Fruit fly (Drosophila melanogaster): ENCODE measurements around the gene sturkopf.

Gene sturkopf

dm6 chr3L:1298509-1298908 is 14.7 kb downstream of the sturkopf start, which contains the start of gene scf:
TSS of gene scf (plus strand) at chr3L:1298672.
- TF ChIP-seq CG32532 (GFP tag; IDR thresholded peaks at IDR 0.05) (0 out of 2 replicates have a peak, but pooled peaks have one; percentile 52), danr (GFP tag; IDR thresholded peaks at IDR 0.05) (no peak), knrl (GFP tag; IDR thresholded peaks at IDR 0.05; ENCODE audit: partially characterized antibody) (no peak), CoRest (tag; optimal IDR thresholded peaks at IDR 0.05) (no peak), BtbVII (GFP tag; optimal IDR thresholded peaks at IDR 0.05) (no peak), Tbp (GFP tag; optimal IDR thresholded peaks at IDR 0.05) (no peak), H2.0 (GFP tag; IDR thresholded peaks at IDR 0.05) (no peak), Stat92E (GFP tag; optimal IDR thresholded peaks at IDR 0.05) (no peak), Med (GFP tag) (peak; percentile 73), CG2875 (GFP tag; optimal IDR thresholded peaks at IDR 0.05) (no peak), CG11085 (GFP tag; IDR thresholded peaks at IDR 0.05) (no peak), CG4730 (GFP tag; IDR thresholded peaks at IDR 0.05) (no peak), abd-A (tag; optimal IDR thresholded peaks at IDR 0.05) (no peak), pzg (GFP tag; optimal IDR thresholded peaks at IDR 0.05) (peak; percentile 59), disco-r (GFP tag; optimal IDR thresholded peaks at IDR 0.05) (no peak), Oli (tag; optimal IDR thresholded peaks at IDR 0.05) (no peak), Hmr (GFP tag; optimal IDR thresholded peaks at IDR 0.05) (no peak), CG14965 (GFP tag; optimal IDR thresholded peaks at IDR 0.05; ENCODE audit: borderline replicate concordance) (no peak), Fer1 (GFP tag; optimal IDR thresholded peaks at IDR 0.05) (peak; percentile 35), gfzf (GFP tag; optimal IDR thresholded peaks at IDR 0.05) (peak; percentile 16), ro (GFP tag; IDR thresholded peaks at IDR 0.05) (peak; percentile 40; the same call in 1 of the 2 replicates), CG9727 (GFP tag; optimal IDR thresholded peaks at IDR 0.05) (no peak), ato (GFP tag; IDR thresholded peaks at IDR 0.05; ENCODE audit: partially characterized antibody) (no peak), zen2 (GFP tag; IDR thresholded peaks at IDR 0.05; ENCODE audit: partially characterized antibody) (no peak), lmd (GFP tag; IDR thresholded peaks at IDR 0.05) (no peak), pita (GFP tag; optimal IDR thresholded peaks at IDR 0.05) (no peak), sd (tag; optimal IDR thresholded peaks at IDR 0.05) (no peak), CG4820 (GFP tag; optimal IDR thresholded peaks at IDR 0.05) (no peak), gcm2 (GFP tag; optimal IDR thresholded peaks at IDR 0.05) (no peak), Hr51 (GFP tag; optimal IDR thresholded peaks at IDR 0.05) (no peak), Doc3 (GFP tag; IDR thresholded peaks at IDR 0.05; ENCODE audit: partially characterized antibody) (peak; percentile 28; the same call in 1 of the 3 replicates), Ada2b (GFP tag; IDR thresholded peaks at IDR 0.05) (no peak), CG8944 (GFP tag; optimal IDR thresholded peaks at IDR 0.05) (no peak), fd102C (GFP tag; optimal IDR thresholded peaks at IDR 0.05) (no peak), CG1832 (GFP tag; optimal IDR thresholded peaks at IDR 0.05) (no peak), CG2678 (tag; optimal IDR thresholded peaks at IDR 0.05) (no peak), NK7.1 (GFP tag; optimal IDR thresholded peaks at IDR 0.05) (no peak), CG17361 (GFP tag; IDR thresholded peaks at IDR 0.05) (no peak), Hey (tag; optimal IDR thresholded peaks at IDR 0.05) (no peak), nom (GFP tag; optimal IDR thresholded peaks at IDR 0.05) (peak; percentile 38), CG8281 (tag; optimal IDR thresholded peaks at IDR 0.05) (no peak), CG18764 (GFP tag; optimal IDR thresholded peaks at IDR 0.05) (no peak), oc (tag; optimal IDR thresholded peaks at IDR 0.05) (no peak), Gsc (GFP tag; IDR thresholded peaks at IDR 0.05) (no peak), CG14860 (GFP tag; IDR thresholded peaks at IDR 0.05; ENCODE audit: partially characterized antibody) (no peak), CG7963 (GFP tag; IDR thresholded peaks at IDR 0.05; ENCODE audit: partially characterized antibody) (no peak), CHES-1-like (GFP tag; optimal IDR thresholded peaks at IDR 0.05) (no peak), pum (GFP tag; optimal IDR thresholded peaks at IDR 0.05) (no peak), CG13287 (GFP tag; IDR thresholded peaks at IDR 0.05; ENCODE audit: partially characterized antibody) (peak; percentile 63), sens (GFP tag) (peak; percentile 70)

Data from whole organism, embryonic.